Fruit fly (Drosophila melanogaster): ENCODE measurements around the gene CG46441.

Gene CG46441

DNA sequence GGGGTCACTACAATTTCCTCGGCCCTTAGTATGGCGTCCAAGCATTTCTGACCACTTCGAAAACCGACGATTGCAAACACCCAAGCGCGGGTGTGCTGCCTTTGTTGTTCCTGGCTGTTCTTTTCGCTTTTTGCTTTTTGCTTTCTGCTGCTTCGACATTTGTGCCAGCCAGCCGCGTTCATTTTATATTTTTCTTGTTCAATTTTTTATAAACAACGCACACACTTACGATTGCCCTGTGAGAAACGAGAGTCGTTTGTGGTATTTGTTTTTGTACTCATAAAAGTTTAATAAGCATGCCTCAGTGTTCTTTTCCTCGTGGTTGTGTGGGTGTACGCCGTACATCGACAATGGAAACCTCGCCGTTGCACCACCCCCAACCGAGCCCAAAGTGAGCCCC is 45.9 kb upstream of the CG46441 start:
- TF ChIP-seq CG5204 (GFP tag; optimal IDR thresholded peaks at IDR 0.05), result no peak
- no peak for TF ChIP-seq CG12768 (GFP tag; optimal IDR thresholded peaks at IDR 0.05)
- TF ChIP-seq CG7045 (GFP tag; optimal IDR thresholded peaks at IDR 0.05), result no peak
- no peak for TF ChIP-seq Clk (GFP tag; optimal IDR thresholded peaks at IDR 0.05)
- TF ChIP-seq cnc (optimal IDR thresholded peaks at IDR 0.05), result no peak
- TF ChIP-seq tj (GFP tag; optimal IDR thresholded peaks at IDR 0.05), result peak; percentile 76
- TF ChIP-seq bab1 (GFP tag; optimal IDR thresholded peaks at IDR 0.05), result no peak
- TF ChIP-seq CG33017 (tag; optimal IDR thresholded peaks at IDR 0.05), result no peak
- TF ChIP-seq CG11617 (GFP tag; optimal IDR thresholded peaks at IDR 0.05), result no peak
- peak; percentile 14 for TF ChIP-seq cic (GFP tag; optimal IDR thresholded peaks at IDR 0.05)
- TF ChIP-seq CG14711 (tag; optimal IDR thresholded peaks at IDR 0.05), result no peak
- no peak for TF ChIP-seq kay (GFP tag; ENCODE audit: borderline replicate concordance)
- TF ChIP-seq ovo (GFP tag; optimal IDR thresholded peaks at IDR 0.05), result no peak
- TF ChIP-seq pad (GFP tag; optimal IDR thresholded peaks at IDR 0.05), result no peak
- TF ChIP-seq CG1620 (GFP tag; optimal IDR thresholded peaks at IDR 0.05), result no peak
- no peak for TF ChIP-seq CG7101 (tag; optimal IDR thresholded peaks at IDR 0.05)
- no peak for TF ChIP-seq Crg-1 (GFP tag; optimal IDR thresholded peaks at IDR 0.05)

DNA sequence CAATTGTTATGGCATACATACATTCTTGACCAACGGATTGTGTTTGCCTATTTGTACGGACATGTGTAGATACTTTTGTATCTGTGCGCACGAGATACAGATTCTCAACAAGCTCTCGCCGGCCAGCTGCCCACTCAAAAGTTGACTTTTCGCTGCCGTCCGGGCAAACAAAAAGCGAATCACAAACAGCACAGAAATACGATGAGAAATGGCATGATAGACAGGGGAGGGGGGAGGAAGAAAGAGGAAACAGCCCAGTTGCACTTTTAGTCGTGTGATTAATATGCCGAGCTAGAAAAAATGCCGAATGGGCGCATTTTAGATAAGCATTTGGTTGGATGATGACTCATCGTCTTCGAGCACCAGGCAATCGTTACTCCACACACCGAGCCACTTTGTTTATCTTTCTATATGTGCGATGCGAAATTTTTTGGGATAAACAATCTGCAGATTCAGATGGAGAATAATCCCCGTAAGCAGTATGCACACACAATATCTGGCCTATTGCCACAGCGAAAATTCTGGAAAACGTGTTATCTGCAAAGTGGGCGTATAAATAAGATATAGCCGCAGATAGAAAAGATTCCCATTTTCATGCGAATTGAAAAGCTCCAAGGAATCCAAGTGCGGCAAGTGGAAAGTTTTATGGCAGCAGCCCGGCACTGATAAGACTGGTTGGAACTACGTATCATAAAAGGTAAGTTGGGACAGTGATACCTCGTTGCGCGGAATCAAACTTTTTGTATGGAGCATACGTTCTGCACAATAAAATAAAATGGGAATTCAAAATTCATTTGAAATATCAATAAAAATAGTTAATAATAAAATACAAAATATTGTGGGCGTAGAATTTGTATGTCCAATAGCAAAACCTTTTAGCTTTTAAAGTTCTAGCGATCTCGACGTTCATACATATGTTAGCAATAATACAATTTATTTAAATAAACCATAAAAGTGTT is 45.1 kb upstream of the CG46441 start:
- TF ChIP-seq kay (GFP tag; ENCODE audit: borderline replicate concordance) (no peak), tj (GFP tag; optimal IDR thresholded peaks at IDR 0.05) (peak; percentile 95), Mnt (GFP tag; optimal IDR thresholded peaks at IDR 0.05) (peak; percentile 55), ovo (GFP tag; optimal IDR thresholded peaks at IDR 0.05) (peak; percentile 47), CG14711 (tag; optimal IDR thresholded peaks at IDR 0.05) (peak; percentile 36), cic (GFP tag; optimal IDR thresholded peaks at IDR 0.05) (peak; percentile 91), CG12768 (GFP tag; optimal IDR thresholded peaks at IDR 0.05) (peak; percentile 71), CG7101 (tag; optimal IDR thresholded peaks at IDR 0.05) (peak; percentile 18), CG11617 (GFP tag; optimal IDR thresholded peaks at IDR 0.05) (peak; percentile 11), CG33017 (tag; optimal IDR thresholded peaks at IDR 0.05) (peak; percentile 9), Clk (GFP tag; optimal IDR thresholded peaks at IDR 0.05) (no peak), pad (GFP tag; optimal IDR thresholded peaks at IDR 0.05) (no peak), toe (GFP tag; optimal IDR thresholded peaks at IDR 0.05) (peak; percentile 6)

dm6 chr3R:20545678-20546077 is 43.9 kb upstream of the CG46441 start:
- TF ChIP-seq CG11617 (GFP tag; optimal IDR thresholded peaks at IDR 0.05), result no peak
- peak; percentile 5 for TF ChIP-seq Crg-1 (GFP tag; optimal IDR thresholded peaks at IDR 0.05)
- TF ChIP-seq Clk (GFP tag; optimal IDR thresholded peaks at IDR 0.05), result no peak
- no peak for TF ChIP-seq CG1620 (GFP tag; optimal IDR thresholded peaks at IDR 0.05)
- peak; percentile 11 for TF ChIP-seq toe (GFP tag; optimal IDR thresholded peaks at IDR 0.05)
- TF ChIP-seq kay (GFP tag; ENCODE audit: borderline replicate concordance), result no peak
- peak; percentile 35 for TF ChIP-seq CG33017 (tag; optimal IDR thresholded peaks at IDR 0.05)
- peak; percentile 56 for TF ChIP-seq CG7101 (tag; optimal IDR thresholded peaks at IDR 0.05)
- peak; percentile 53 for TF ChIP-seq Hr96 (GFP tag; optimal IDR thresholded peaks at IDR 0.05)
- no peak for TF ChIP-seq tj (GFP tag; optimal IDR thresholded peaks at IDR 0.05)
- TF ChIP-seq cic (GFP tag; optimal IDR thresholded peaks at IDR 0.05), result peak; percentile 95
- peak; percentile 27 for TF ChIP-seq pad (GFP tag; optimal IDR thresholded peaks at IDR 0.05)
- TF ChIP-seq ovo (GFP tag; optimal IDR thresholded peaks at IDR 0.05), result peak; percentile 40
- peak; percentile 22 for TF ChIP-seq CG12768 (GFP tag; optimal IDR thresholded peaks at IDR 0.05)
- no peak for TF ChIP-seq CG14711 (tag; optimal IDR thresholded peaks at IDR 0.05)
- TF ChIP-seq cnc (optimal IDR thresholded peaks at IDR 0.05), result no peak
- TF ChIP-seq CG7045 (GFP tag; optimal IDR thresholded peaks at IDR 0.05), result peak; percentile 68
- TF ChIP-seq bab1 (GFP tag; optimal IDR thresholded peaks at IDR 0.05), result no peak
- TF ChIP-seq Mnt (GFP tag; optimal IDR thresholded peaks at IDR 0.05), result peak; percentile 41
- no peak for TF ChIP-seq CG5204 (GFP tag; optimal IDR thresholded peaks at IDR 0.05)

dm6 chr3R:20544952-20545351 is 43.1 kb upstream of the CG46441 start:
- TF ChIP-seq tj (GFP tag; optimal IDR thresholded peaks at IDR 0.05), result peak; percentile 66
- peak; percentile 87 for TF ChIP-seq kay (GFP tag; ENCODE audit: borderline replicate concordance)
- TF ChIP-seq CG1620 (GFP tag; optimal IDR thresholded peaks at IDR 0.05), result no peak

DNA sequence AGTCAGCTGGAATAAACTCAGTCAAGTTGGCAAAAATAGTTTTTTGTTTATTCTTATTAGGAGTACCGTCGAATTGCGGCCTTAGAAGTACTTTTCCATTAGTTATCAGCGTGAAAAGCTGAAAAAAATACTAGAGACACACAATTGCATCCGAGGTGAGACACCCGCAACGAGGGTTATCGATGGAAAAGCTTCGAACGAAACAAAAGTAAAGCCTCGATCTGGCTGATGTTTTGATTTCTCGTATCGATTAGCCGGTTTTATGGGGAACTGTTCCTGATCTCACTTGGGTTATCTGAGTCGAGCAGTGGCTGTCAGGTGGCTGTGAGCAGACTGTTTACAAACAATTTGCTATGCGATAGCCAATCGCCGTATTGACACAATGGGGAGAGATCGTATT is 41.9 kb upstream of the CG46441 start:
- TF ChIP-seq Clk (GFP tag; optimal IDR thresholded peaks at IDR 0.05) (no peak), tj (GFP tag; optimal IDR thresholded peaks at IDR 0.05) (peak; percentile 23), cic (GFP tag; optimal IDR thresholded peaks at IDR 0.05) (peak; percentile 31)

dm6 chr3R:20543220-20543619 is 41.4 kb upstream of the CG46441 start:
- no peak for TF ChIP-seq Mnt (GFP tag; optimal IDR thresholded peaks at IDR 0.05)
- TF ChIP-seq CG7101 (tag; optimal IDR thresholded peaks at IDR 0.05), result no peak
- no peak for TF ChIP-seq CG11617 (GFP tag; optimal IDR thresholded peaks at IDR 0.05)
- no peak for TF ChIP-seq cnc (optimal IDR thresholded peaks at IDR 0.05)
- TF ChIP-seq CG33017 (tag; optimal IDR thresholded peaks at IDR 0.05), result no peak

Measured in whole organism, adult.